Fruit fly (Drosophila melanogaster) whole organism, adult: Measurements from ENCODE around the gene CG17600.

Experiments
- CG11617 ChIP-seq: fragments of 200-800 bp; sonication (Bioruptor generic); optimal IDR thresholded peaks from 2 replicates; lab custom pipeline; 2017; ENCODE audit warnings: mild to moderate bottlenecking, missing biosample characterization, missing genetic modification reagents, missing genetic modification characterization
- CG12768 ChIP-seq: fragments of 200-800 bp; sonication (Bioruptor generic); optimal IDR thresholded peaks from 2 replicates; lab custom pipeline; 2017; ENCODE audit warnings: missing biosample characterization, missing genetic modification characterization, mild to moderate bottlenecking, moderate library complexity, missing genetic modification reagents
- CG14711 ChIP-seq: fragments of 200-800 bp; sonication (Bioruptor generic); optimal IDR thresholded peaks from 2 replicates; lab custom pipeline; 2018; ENCODE audit warnings: missing biosample characterization, mild to moderate bottlenecking, missing genetic modification characterization, moderate library complexity
- CG1620 ChIP-seq: fragments of 200-800 bp; sonication (Bioruptor generic); optimal IDR thresholded peaks from 2 replicates; lab custom pipeline; 2016; ENCODE audit warnings: missing biosample characterization, missing genetic modification characterization
- CG33017 ChIP-seq: fragments of 200-800 bp; sonication (Bioruptor generic); optimal IDR thresholded peaks from 2 replicates; lab custom pipeline; 2018; ENCODE audit warnings: missing biosample characterization, mild to moderate bottlenecking, missing genetic modification characterization, moderate library complexity
- CG5204 ChIP-seq: fragments of 200-800 bp; sonication (Bioruptor generic); optimal IDR thresholded peaks from 2 replicates; lab custom pipeline; 2016; ENCODE audit warnings: missing biosample characterization, missing genetic modification characterization
- CG7045 ChIP-seq: fragments of 200-800 bp; sonication (Bioruptor generic); optimal IDR thresholded peaks from 2 replicates; lab custom pipeline; 2017; ENCODE audit warnings: missing biosample characterization, mild to moderate bottlenecking, missing genetic modification characterization
- CG7101 ChIP-seq: fragments of 200-800 bp; sonication (Bioruptor generic); optimal IDR thresholded peaks from 2 replicates; lab custom pipeline; 2018; ENCODE audit warnings: missing biosample characterization, mild to moderate bottlenecking, missing genetic modification characterization, moderate library complexity
- Clk ChIP-seq: fragments of 200-800 bp; sonication (Bioruptor generic); optimal IDR thresholded peaks from 2 replicates; lab custom pipeline; 2017; ENCODE audit warnings: missing biosample characterization, missing genetic modification characterization
- Crg-1 ChIP-seq: fragments of 200-800 bp; sonication (Bioruptor generic); optimal IDR thresholded peaks from 2 replicates; lab custom pipeline; 2016; ENCODE audit warnings: missing biosample characterization, missing genetic modification characterization
- Hr96 ChIP-seq: fragments of 200-800 bp; sonication (Bioruptor generic); optimal IDR thresholded peaks from 2 replicates; lab custom pipeline; 2016; ENCODE audit warnings: missing biosample characterization, missing genetic modification characterization
- Mnt ChIP-seq: fragments of 200-800 bp; sonication (Bioruptor generic); optimal IDR thresholded peaks from 2 replicates; lab custom pipeline; 2016; ENCODE audit warnings: missing biosample characterization, mild to moderate bottlenecking, missing genetic modification characterization
- bab1 ChIP-seq: fragments of 200-800 bp; sonication (Bioruptor generic); optimal IDR thresholded peaks from 3 replicates; lab custom pipeline; 2019; ENCODE audit warnings: missing biosample characterization, mild to moderate bottlenecking, missing genetic modification characterization, moderate library complexity
- cic ChIP-seq: fragments of 200-800 bp; sonication (Bioruptor generic); optimal IDR thresholded peaks from 2 replicates; lab custom pipeline; 2017; ENCODE audit warnings: missing biosample characterization, mild to moderate bottlenecking, missing genetic modification characterization, moderate library complexity
- cnc ChIP-seq, 2 experiments: fragments of >200 bp; optimal IDR thresholded peaks; 2 replicates each; lab custom pipeline; 2017
- kay ChIP-seq: fragments of 200-800 bp; sonication (Bioruptor generic); peaks from one replicate; lab custom pipeline; 2016; ENCODE audit warnings: missing biosample characterization, missing genetic modification characterization, borderline replicate concordance
- ovo ChIP-seq: fragments of 200-800 bp; sonication (Bioruptor generic); optimal IDR thresholded peaks from 2 replicates; lab custom pipeline; 2016; ENCODE audit warnings: missing biosample characterization, missing genetic modification characterization
- pad ChIP-seq: fragments of 200-800 bp; sonication (Bioruptor generic); optimal IDR thresholded peaks from 3 replicates; lab custom pipeline; 2017; ENCODE audit warnings: missing biosample characterization, missing genetic modification characterization, mild to moderate bottlenecking, moderate library complexity, missing genetic modification reagents
- tj ChIP-seq: fragments of 200-800 bp; sonication (Bioruptor generic); optimal IDR thresholded peaks from 3 replicates; lab custom pipeline; 2017; ENCODE audit warnings: missing biosample characterization, mild to moderate bottlenecking, missing genetic modification characterization, moderate library complexity
- toe ChIP-seq: fragments of 200-800 bp; sonication (Bioruptor generic); optimal IDR thresholded peaks from 2 replicates; lab custom pipeline; 2016; ENCODE audit warnings: missing biosample characterization, missing genetic modification characterization

CG17600 gene

DNA sequence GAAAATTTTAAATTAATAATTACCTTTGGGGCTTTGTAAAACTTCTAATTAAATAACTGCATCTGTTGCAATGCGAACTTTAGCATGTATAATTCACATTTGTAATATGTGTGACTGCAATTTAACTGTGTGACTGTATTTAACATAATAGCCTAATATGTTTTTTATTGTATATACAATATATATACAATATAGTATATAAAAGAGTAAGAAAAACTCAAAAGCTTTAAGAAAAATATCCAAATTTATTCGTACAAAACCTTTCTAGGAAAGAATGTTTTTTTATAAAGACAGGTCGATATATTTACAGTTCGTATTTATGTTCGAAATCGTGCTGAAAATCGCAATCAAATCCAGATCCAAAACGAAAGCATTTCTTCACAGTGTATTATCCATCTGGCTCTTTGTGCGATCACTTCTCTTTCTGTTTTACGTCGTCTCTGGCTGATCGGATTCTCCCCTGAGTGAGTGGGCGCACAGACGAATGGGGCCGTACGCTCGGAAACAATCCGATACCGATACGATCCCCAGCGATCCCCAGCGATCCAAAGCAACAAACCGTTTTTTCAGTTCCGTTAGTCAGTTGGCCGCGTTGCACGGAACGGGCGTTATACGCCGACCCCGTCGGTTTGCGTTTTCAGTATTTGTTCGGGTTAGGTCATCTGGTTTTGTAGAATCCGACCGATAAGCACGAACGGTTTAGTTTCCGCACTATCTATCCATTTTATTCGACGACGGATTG lies 23.8 kb upstream of the CG17600 start:
- peak; percentile 16 for TF ChIP-seq CG7045 (GFP tag; lab: Kevin White, UChicago)
- peak; percentile 44 for TF ChIP-seq bab1 (GFP tag; lab: Kevin White, UChicago)
- no peak for TF ChIP-seq Hr96 (GFP tag; lab: Kevin White, UChicago)
- no peak for TF ChIP-seq kay (GFP tag; lab: Kevin White, UChicago)
- peak; percentile 92 for TF ChIP-seq ovo (GFP tag; lab: Kevin White, UChicago)
- TF ChIP-seq CG33017 (tag; lab: Kevin White, UChicago), result peak; percentile 21
- peak; percentile 5 for TF ChIP-seq CG12768 (GFP tag; lab: Kevin White, UChicago)
- peak; percentile 19 for TF ChIP-seq toe (GFP tag; lab: Kevin White, UChicago)
- TF ChIP-seq cnc (optimal IDR thresholded peaks at IDR 0.05; lab: Kevin White, UChicago), result no peak
- no peak for TF ChIP-seq CG1620 (GFP tag; lab: Kevin White, UChicago)
- TF ChIP-seq cic (GFP tag; lab: Kevin White, UChicago), result peak; percentile 12
- peak; percentile 66 for TF ChIP-seq pad (GFP tag; lab: Kevin White, UChicago)
- TF ChIP-seq CG14711 (tag; lab: Kevin White, UChicago), result no peak
- peak; percentile 6 for TF ChIP-seq Mnt (GFP tag; lab: Kevin White, UChicago)
- TF ChIP-seq CG11617 (GFP tag; lab: Kevin White, UChicago), result peak; percentile 90
- TF ChIP-seq Crg-1 (GFP tag; lab: Kevin White, UChicago), result no peak
- no peak for TF ChIP-seq Clk (GFP tag; lab: Kevin White, UChicago)
- TF ChIP-seq tj (GFP tag; lab: Kevin White, UChicago), result peak; percentile 64
- peak; percentile 52 for TF ChIP-seq CG7101 (tag; lab: Kevin White, UChicago)
- TF ChIP-seq CG5204 (GFP tag; lab: Kevin White, UChicago), result no peak

DNA sequence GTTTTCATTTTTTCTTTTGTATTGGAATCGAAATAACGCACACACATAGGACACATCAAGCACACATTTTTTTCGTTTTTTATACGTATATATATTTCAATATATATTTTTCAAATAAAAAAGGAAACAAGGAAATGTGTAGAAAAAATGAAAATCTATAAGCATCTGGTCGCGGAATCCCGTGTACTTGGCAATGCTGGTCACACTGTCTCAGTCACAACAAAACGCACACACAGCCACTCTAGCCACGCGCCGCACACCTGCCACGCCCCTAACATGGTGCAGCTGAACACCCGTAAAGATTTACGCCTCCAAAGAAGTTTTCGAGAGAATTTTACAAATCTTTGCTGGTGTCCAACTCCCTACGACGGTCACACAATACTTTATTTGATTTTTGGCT lies 15.4 kb upstream of the CG17600 start:
- no peak for TF ChIP-seq CG12768 (GFP tag; lab: Kevin White, UChicago)
- no peak for TF ChIP-seq CG33017 (tag; lab: Kevin White, UChicago)
- no peak for TF ChIP-seq Clk (GFP tag; lab: Kevin White, UChicago)
- TF ChIP-seq CG7101 (tag; lab: Kevin White, UChicago), result no peak
- no peak for TF ChIP-seq tj (GFP tag; lab: Kevin White, UChicago)
- TF ChIP-seq CG7045 (GFP tag; lab: Kevin White, UChicago), result no peak
- TF ChIP-seq bab1 (GFP tag; lab: Kevin White, UChicago), result no peak
- TF ChIP-seq cic (GFP tag; lab: Kevin White, UChicago), result no peak
- TF ChIP-seq toe (GFP tag; lab: Kevin White, UChicago), result no peak
- TF ChIP-seq ovo (GFP tag; lab: Kevin White, UChicago), result no peak
- TF ChIP-seq CG11617 (GFP tag; lab: Kevin White, UChicago), result no peak
- no peak for TF ChIP-seq Mnt (GFP tag; lab: Kevin White, UChicago)
- no peak for TF ChIP-seq Crg-1 (GFP tag; lab: Kevin White, UChicago)
- TF ChIP-seq cnc (optimal IDR thresholded peaks at IDR 0.05; lab: Kevin White, UChicago), result no peak
- TF ChIP-seq pad (GFP tag; lab: Kevin White, UChicago), result no peak
- no peak for TF ChIP-seq CG14711 (tag; lab: Kevin White, UChicago)
- TF ChIP-seq CG5204 (GFP tag; lab: Kevin White, UChicago), result no peak
- no peak for TF ChIP-seq CG1620 (GFP tag; lab: Kevin White, UChicago)

- TF ChIP-seq cic (GFP tag; lab: Kevin White, UChicago) (no peak), CG14711 (tag; lab: Kevin White, UChicago) (no peak), bab1 (GFP tag; lab: Kevin White, UChicago) (no peak), pad (GFP tag; lab: Kevin White, UChicago) (no peak), CG33017 (tag; lab: Kevin White, UChicago) (no peak), cnc (optimal IDR thresholded peaks at IDR 0.05; lab: Kevin White, UChicago) (no peak), CG7101 (tag; lab: Kevin White, UChicago) (no peak), Hr96 (GFP tag; lab: Kevin White, UChicago) (no peak), toe (GFP tag; lab: Kevin White, UChicago) (no peak), Crg-1 (GFP tag; lab: Kevin White, UChicago) (no peak), kay (GFP tag; lab: Kevin White, UChicago) (no peak), CG5204 (GFP tag; lab: Kevin White, UChicago) (no peak), Clk (GFP tag; lab: Kevin White, UChicago) (no peak), CG12768 (GFP tag; lab: Kevin White, UChicago) (no peak), CG11617 (GFP tag; lab: Kevin White, UChicago) (no peak), ovo (GFP tag; lab: Kevin White, UChicago) (no peak)
These were observed 12.8 kb upstream of the CG17600 start for dm6 chrX:22502225-22502624.

- TF ChIP-seq pad (GFP tag; lab: Kevin White, UChicago) (no peak), CG7045 (GFP tag; lab: Kevin White, UChicago) (no peak), ovo (GFP tag; lab: Kevin White, UChicago) (no peak), CG1620 (GFP tag; lab: Kevin White, UChicago) (no peak), Clk (GFP tag; lab: Kevin White, UChicago) (no peak), CG11617 (GFP tag; lab: Kevin White, UChicago) (no peak), CG14711 (tag; lab: Kevin White, UChicago) (no peak), cnc (optimal IDR thresholded peaks at IDR 0.05; lab: Kevin White, UChicago) (no peak), CG5204 (GFP tag; lab: Kevin White, UChicago) (no peak), cic (GFP tag; lab: Kevin White, UChicago) (no peak)
These were observed 5.9 kb upstream of the CG17600 start for dm6 chrX:22509085-22509484.

- no peak for TF ChIP-seq cnc (optimal IDR thresholded peaks at IDR 0.05; lab: Kevin White, UChicago)
- no peak for TF ChIP-seq CG11617 (GFP tag; lab: Kevin White, UChicago)
- TF ChIP-seq CG7045 (GFP tag; lab: Kevin White, UChicago), result no peak
- TF ChIP-seq Hr96 (GFP tag; lab: Kevin White, UChicago), result no peak
- no peak for TF ChIP-seq kay (GFP tag; lab: Kevin White, UChicago)
- TF ChIP-seq Crg-1 (GFP tag; lab: Kevin White, UChicago), result no peak
These were observed 4.2 kb upstream of the CG17600 start for dm6 chrX:22510776-22511175.
